Fruit fly (Drosophila melanogaster) whole organism, embryonic: Measurements from ENCODE around the gene CG17111.

ENCODE experiments used
- Adf1 ChIP-seq: fragments of 200-800 bp; sonication (Bioruptor generic); IDR thresholded peaks from 2 replicates; pipeline ENCODE4 v1.3.6; 2022; ENCODE audit warnings: missing biosample characterization, missing genetic modification characterization
- CG10654 ChIP-seq: fragments of 200-800 bp; sonication (Bioruptor generic); optimal IDR thresholded peaks from 2 replicates; lab custom pipeline; 2016; ENCODE audit warnings: missing biosample characterization, missing genetic modification characterization
- CG12299 ChIP-seq: fragments of 200-800 bp; sonication (Bioruptor generic); optimal IDR thresholded peaks from 2 replicates; lab custom pipeline; 2018; ENCODE audit warnings: missing biosample characterization, mild to moderate bottlenecking, missing genetic modification characterization
- CG13775 ChIP-seq: fragments of 200-800 bp; sonication (Bioruptor generic); optimal IDR thresholded peaks from 3 replicates; lab custom pipeline; 2017; ENCODE audit warnings: missing biosample characterization, mild to moderate bottlenecking, missing genetic modification characterization
- CG14441 ChIP-seq: fragments of 200-800 bp; sonication (Bioruptor generic); IDR thresholded peaks from 2 replicates; pipeline ENCODE4 v1.3.6; 2022; ENCODE audit warnings: missing biosample characterization, missing genetic modification characterization
- CG17912 ChIP-seq: fragments of 200-800 bp; sonication (Bioruptor generic); optimal IDR thresholded peaks from 2 replicates; lab custom pipeline; 2018; ENCODE audit warnings: missing biosample characterization, mild to moderate bottlenecking, missing genetic modification characterization
- CG18011 ChIP-seq: fragments of 200-800 bp; sonication (Bioruptor generic); optimal IDR thresholded peaks from 2 replicates; lab custom pipeline; 2017; ENCODE audit warnings: missing biosample characterization, missing genetic modification characterization, mild to moderate bottlenecking, moderate library complexity, missing genotype
- CG18476 ChIP-seq: fragments of 200-800 bp; sonication (Bioruptor generic); optimal IDR thresholded peaks from 2 replicates; lab custom pipeline; 2016; ENCODE audit warnings: missing biosample characterization, mild to moderate bottlenecking, missing genetic modification characterization
- CG2120 ChIP-seq: fragments of 200-800 bp; sonication (Bioruptor generic); optimal IDR thresholded peaks from 3 replicates; lab custom pipeline; 2016; ENCODE audit warnings: missing biosample characterization, missing genetic modification characterization
- CG2199 ChIP-seq: fragments of 200-800 bp; sonication (Bioruptor generic); IDR thresholded peaks from 3 replicates; pipeline ENCODE4 v1.3.6; 2022; ENCODE audit warnings: missing biosample characterization, missing genetic modification characterization
- CG2678 ChIP-seq: fragments of 200-800 bp; sonication (Bioruptor generic); optimal IDR thresholded peaks from 3 replicates; lab custom pipeline; 2019; ENCODE audit warnings: missing biosample characterization, mild to moderate bottlenecking, missing genetic modification characterization, moderate library complexity
- CG30020 ChIP-seq: fragments of 200-800 bp; optimal IDR thresholded peaks from 2 replicates; lab custom pipeline; 2019; ENCODE audit warnings: missing biosample characterization, mild to moderate bottlenecking, missing genetic modification characterization, moderate library complexity
- CG30431 ChIP-seq: fragments of 200-800 bp; sonication (Bioruptor generic); optimal IDR thresholded peaks from 2 replicates; lab custom pipeline; 2017; ENCODE audit warnings: missing biosample characterization, missing genetic modification characterization
- CG34224 ChIP-seq: fragments of 200-800 bp; sonication (Bioruptor generic); IDR thresholded peaks from 3 replicates; pipeline ENCODE4 v1.3.6; 2022; ENCODE audit warnings: missing biosample characterization, missing genetic modification characterization; ENCODE audit not compliant: partially characterized antibody
- CG6175 ChIP-seq: fragments of 200-800 bp; sonication (Bioruptor generic); IDR thresholded peaks from 3 replicates; pipeline ENCODE4 v1.3.6; 2022; ENCODE audit warnings: missing biosample characterization, missing genetic modification characterization
- CG6791 ChIP-seq: fragments of 200-800 bp; sonication (Bioruptor generic); IDR thresholded peaks from 3 replicates; pipeline ENCODE4 v1.3.6; 2022; ENCODE audit warnings: missing biosample characterization, missing genetic modification characterization; ENCODE audit not compliant: partially characterized antibody
- CG8388 ChIP-seq: fragments of 200-800 bp; sonication (Bioruptor generic); optimal IDR thresholded peaks from 2 replicates; lab custom pipeline; 2019; ENCODE audit warnings: missing biosample characterization, mild to moderate bottlenecking, missing genetic modification characterization, moderate library complexity
- CkIIα-i1 ChIP-seq: fragments of 200-800 bp; sonication (Bioruptor generic); IDR thresholded peaks from 2 replicates; pipeline ENCODE4 v1.3.6; 2022; ENCODE audit warnings: missing biosample characterization, missing genetic modification characterization
- E2f2 ChIP-seq: fragments of 200-800 bp; sonication (Bioruptor generic); IDR thresholded peaks from 2 replicates; pipeline ENCODE4 v1.3.6; 2022; ENCODE audit warnings: missing biosample characterization, missing genetic modification characterization
- Fer1 ChIP-seq: fragments of 200-800 bp; sonication (Bioruptor generic); optimal IDR thresholded peaks from 2 replicates; lab custom pipeline; 2017; ENCODE audit warnings: missing biosample characterization, mild to moderate bottlenecking, missing genetic modification characterization
- HLH54F ChIP-seq: fragments of 200-800 bp; sonication (Bioruptor generic); optimal IDR thresholded peaks from 3 replicates; lab custom pipeline; 2016; ENCODE audit warnings: missing biosample characterization, missing genetic modification characterization
- Hr3 ChIP-seq: fragments of 200-800 bp; sonication (Bioruptor generic); optimal IDR thresholded peaks from 3 replicates; lab custom pipeline; 2016; ENCODE audit warnings: missing biosample characterization, missing genetic modification characterization
- Jarid2 ChIP-seq: fragments of 200-800 bp; sonication (Bioruptor generic); optimal IDR thresholded peaks from 3 replicates; lab custom pipeline; 2017; ENCODE audit warnings: mild to moderate bottlenecking, missing biosample characterization, missing genetic modification reagents, missing genetic modification characterization
- Lpt ChIP-seq: fragments of >200 bp; optimal IDR thresholded peaks from 2 replicates; lab custom pipeline; 2018; ENCODE audit warnings: missing biosample characterization, missing genetic modification characterization
- Med ChIP-seq: fragments of 200-800 bp; sonication (Bioruptor generic); peaks from one replicate; lab custom pipeline; 2016; ENCODE audit warnings: missing biosample characterization, missing genetic modification characterization, mild to moderate bottlenecking, inconsistent platforms, moderate library complexity
- Pdp1 ChIP-seq, 2 experiments: fragments of 200-800 bp; sonication (Bioruptor generic); optimal IDR thresholded peaks; 3 replicates each; lab custom pipeline; 2016; ENCODE audit warnings: missing biosample characterization in 2 of 2, missing genetic modification characterization in 2 of 2, mild to moderate bottlenecking in 1 of 2, moderate library complexity in 1 of 2
- Ptx1 ChIP-seq: fragments of 200-800 bp; sonication (Bioruptor generic); IDR thresholded peaks from 2 replicates; pipeline ENCODE4 v1.3.6; 2022; ENCODE audit warnings: missing biosample characterization, missing genetic modification characterization
- Rfx ChIP-seq: fragments of 200-800 bp; sonication (Bioruptor generic); IDR thresholded peaks from 2 replicates; pipeline ENCODE4 v1.3.6; 2022; ENCODE audit warnings: missing biosample characterization, missing genetic modification characterization
- bsh ChIP-seq, 2 experiments: fragments of 200-800 bp; sonication (Bioruptor generic); optimal IDR thresholded peaks; 2 replicates each; lab custom pipeline; 2017 to 2018; ENCODE audit warnings: mild to moderate bottlenecking in 2 of 2, missing biosample characterization in 2 of 2, missing genetic modification characterization in 2 of 2, moderate library complexity in 1 of 2
- cas ChIP-seq: fragments of 200-800 bp; sonication (Bioruptor generic); IDR thresholded peaks from 2 replicates; pipeline ENCODE4 v1.3.6; 2022; ENCODE audit warnings: missing biosample characterization, missing genetic modification characterization
- chinmo ChIP-seq: fragments of 200-800 bp; sonication (Bioruptor generic); IDR thresholded peaks from 4 replicates; pipeline ENCODE4 v1.3.6; 2022; ENCODE audit warnings: missing biosample characterization, missing genetic modification characterization; ENCODE audit not compliant: partially characterized antibody
- crp ChIP-seq, 2 experiments: fragments of 200-800 bp; sonication (Bioruptor generic); optimal IDR thresholded peaks; 2 replicates in 1 of 2; 3 replicates in 1 of 2; lab custom pipeline; 2017; ENCODE audit warnings: missing biosample characterization in 2 of 2, missing genetic modification characterization in 2 of 2, mild to moderate bottlenecking in 1 of 2, moderate library complexity in 1 of 2
- gsb-n ChIP-seq: fragments of 200-800 bp; sonication (Bioruptor generic); optimal IDR thresholded peaks from 3 replicates; lab custom pipeline; 2018; ENCODE audit warnings: missing biosample characterization, mild to moderate bottlenecking, missing genetic modification characterization
- gt ChIP-seq: fragments of 200-800 bp; sonication (Bioruptor generic); IDR thresholded peaks from 2 replicates; pipeline ENCODE4 v1.3.6; 2022; ENCODE audit warnings: missing biosample characterization, missing genetic modification characterization
- ham ChIP-seq: fragments of 200-800 bp; sonication (Bioruptor generic); IDR thresholded peaks from 2 replicates; pipeline ENCODE4 v1.3.6; 2022; ENCODE audit warnings: missing biosample characterization, missing genetic modification characterization
- hb ChIP-seq: fragments of 200-800 bp; sonication (Bioruptor generic); IDR thresholded peaks from 3 replicates; pipeline ENCODE4 v1.3.6; 2022; ENCODE audit warnings: missing biosample characterization, missing genetic modification characterization; ENCODE audit not compliant: partially characterized antibody
- inv ChIP-seq: fragments of 200-800 bp; sonication (Bioruptor generic); IDR thresholded peaks from 2 replicates; pipeline ENCODE4 v1.3.6; 2022; ENCODE audit warnings: missing biosample characterization, missing genetic modification characterization; ENCODE audit not compliant: partially characterized antibody
- lmd ChIP-seq: fragments of 200-800 bp; sonication (Bioruptor generic); IDR thresholded peaks from 2 replicates; pipeline ENCODE4 v1.3.6; 2022; ENCODE audit warnings: missing biosample characterization, missing genetic modification characterization
- onecut ChIP-seq: fragments of 200-800 bp; sonication (Bioruptor generic); IDR thresholded peaks from 2 replicates; pipeline ENCODE4 v1.3.6; 2022; ENCODE audit warnings: missing biosample characterization, missing genetic modification characterization
- otp ChIP-seq: fragments of 200-800 bp; sonication (Bioruptor generic); IDR thresholded peaks from 3 replicates; pipeline ENCODE4, ENCODE4 v1.3.6; 2022; ENCODE audit warnings: missing biosample characterization, missing genetic modification characterization
- pan ChIP-seq, 4 experiments: fragments of >200 bp in 3 of 4; fragments of 200-800 bp in 1 of 4; sonication (Bioruptor generic) in 1 of 4; optimal IDR thresholded peaks in 3 of 4; IDR thresholded peaks in 1 of 4; 2 replicates each; pipeline versions ENCODE4 v1.3.6 to Lab custom; 2017 to 2022; ENCODE audit warnings: missing biosample characterization in 2 of 4, missing genetic modification characterization in 2 of 4, mixed read lengths in 1 of 4
- pfk ChIP-seq: fragments of 200-800 bp; sonication (Bioruptor generic); optimal IDR thresholded peaks from 2 replicates; lab custom pipeline; 2018; ENCODE audit warnings: missing biosample characterization, mild to moderate bottlenecking, missing genetic modification characterization, moderate library complexity
- sd ChIP-seq: fragments of 200-800 bp; sonication (Bioruptor generic); optimal IDR thresholded peaks from 3 replicates; lab custom pipeline; 2018; ENCODE audit warnings: missing biosample characterization, mild to moderate bottlenecking, missing genetic modification characterization, moderate library complexity
- shn ChIP-seq: fragments of 200-800 bp; sonication (Bioruptor generic); optimal IDR thresholded peaks from 3 replicates; lab custom pipeline; 2016; ENCODE audit warnings: missing biosample characterization, missing genetic modification characterization
- sna ChIP-seq: fragments of 200-800 bp; sonication (Bioruptor generic); IDR thresholded peaks from 2 replicates; pipeline ENCODE4 v1.3.6; 2022; ENCODE audit warnings: missing biosample characterization, missing genetic modification characterization; ENCODE audit not compliant: partially characterized antibody
- vvl ChIP-seq: fragments of 200-800 bp; sonication (Bioruptor generic); IDR thresholded peaks from 2 replicates; pipeline ENCODE4 v1.3.6; 2022; ENCODE audit warnings: missing biosample characterization, missing genetic modification characterization

CG17111 gene

DNA sequence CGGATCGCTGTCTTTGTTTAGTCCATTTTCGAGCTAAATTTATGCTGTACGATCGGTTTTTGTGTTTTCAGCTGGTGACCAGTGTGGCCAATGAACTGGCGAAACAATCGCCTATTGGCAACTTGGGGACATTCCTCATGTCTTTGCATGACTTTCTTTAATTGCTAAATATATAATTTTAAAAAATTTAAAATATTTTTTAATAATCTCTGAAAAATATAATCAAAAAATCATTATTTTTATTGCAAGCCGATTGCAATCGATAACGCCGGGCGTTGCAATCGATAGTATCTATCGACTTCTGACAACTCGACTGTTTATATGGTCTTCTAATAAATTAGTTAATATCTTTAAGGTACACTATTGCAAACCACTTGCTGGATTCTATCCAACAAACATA, 5.8 kb downstream of the CG17111 start, which contains the start of the genes sav and Ublcp1 (continued):
- TF ChIP-seq CG2678 (tag; lab: Kevin White, UChicago), result peak; percentile 30
- TF ChIP-seq pan (optimal IDR thresholded peaks at IDR 0.05; lab: Kevin White, UChicago), result no peak
- TF ChIP-seq pan (GFP tag; optimal IDR thresholded peaks at IDR 0.05 in 1 of 2, IDR thresholded peaks at IDR 0.05 in 1 of 2), result no peak
- TF ChIP-seq inv (GFP tag; lab: Robert Waterston, UW), result peak; percentile 84
- TF ChIP-seq CG13775, result peak; percentile 40

DNA sequence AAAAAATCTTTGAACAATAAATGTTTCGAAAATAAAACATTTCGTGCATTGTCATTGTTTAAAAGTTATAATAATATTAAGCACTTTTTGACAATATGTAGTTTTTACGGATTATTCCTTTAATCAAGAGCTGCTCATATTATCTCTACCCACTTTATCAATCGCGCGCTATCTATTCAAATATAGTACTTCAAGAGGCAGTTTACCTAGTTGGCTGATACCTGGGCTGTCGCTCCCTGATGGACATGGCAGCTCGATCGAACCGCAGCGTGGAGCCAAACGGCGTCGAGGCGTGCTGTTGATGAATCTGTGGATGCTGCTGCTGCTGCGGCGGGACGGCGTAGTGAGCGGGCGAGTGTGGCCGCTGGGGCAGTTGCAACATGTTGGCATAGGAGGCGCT, 6.9 kb downstream of the CG17111 start:
- TF ChIP-seq HLH54F (GFP tag; lab: Kevin White, UChicago) (no peak), Ptx1 (GFP tag; lab: Robert Waterston, UW) (no peak), gsb-n (tag; lab: Kevin White, UChicago) (no peak), CkIIα-i1 (GFP tag; lab: Robert Waterston, UW) (no peak), CG30020 (tag; lab: Kevin White, UChicago) (no peak), CG14441 (GFP tag; lab: Robert Waterston, UW) (no peak), CG30431 (no peak), crp (GFP tag; optimal IDR thresholded peaks at IDR 0.05; lab: Kevin White, UChicago) (no peak), gt (GFP tag; lab: Robert Waterston, UW) (no peak), CG34224 (GFP tag; lab: Robert Waterston, UW) (no peak), shn (GFP tag; lab: Kevin White, UChicago) (no peak), CG10654 (GFP tag; lab: Kevin White, UChicago) (no peak), CG2120 (no peak), hb (no peak), bsh (GFP tag; optimal IDR thresholded peaks at IDR 0.05; lab: Kevin White, UChicago) (no peak)

DNA sequence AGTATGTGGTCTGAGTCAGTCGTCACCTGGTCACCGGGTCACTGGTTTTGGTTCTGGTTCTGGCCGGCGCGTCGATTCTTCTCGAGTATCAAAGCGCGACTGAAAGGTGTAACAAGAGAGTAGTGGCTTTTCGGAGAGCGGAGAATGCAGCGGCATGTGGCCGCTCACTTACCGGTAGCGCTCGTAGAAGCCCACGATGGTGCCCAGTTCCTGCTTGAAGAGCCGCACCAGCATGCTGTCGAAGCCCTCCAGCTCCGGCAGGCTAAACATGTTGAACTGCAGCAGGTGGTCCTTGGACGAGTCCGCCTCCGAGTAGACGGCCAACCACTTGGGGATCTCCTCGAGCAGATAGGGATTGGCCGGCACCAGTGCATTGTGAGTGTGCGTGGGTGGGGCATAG, 8.2 kb downstream of the CG17111 start, which contains the start of gene Ctns:
TSS of gene Ctns (minus strand) at position 101 of the 400 bp plus-strand sequence.
- TF ChIP-seq CG6791 (GFP tag; lab: Robert Waterston, UW) (no peak), lmd (GFP tag; lab: Robert Waterston, UW) (peak; percentile 15; the same call in 1 of the 2 replicates), E2f2 (GFP tag; lab: Robert Waterston, UW) (no peak), Pdp1 (GFP tag; optimal IDR thresholded peaks at IDR 0.05; lab: Kevin White, UChicago) (no peak)
- TF ChIP-seq, all 482 proteins: peak for 1

dm6 chr3R:23057390-23057789, 9.7 kb downstream of the CG17111 start:
- TF ChIP-seq Adf1 (peak; percentile 93), sna (GFP tag; lab: Robert Waterston, UW) (no peak), Hr3 (GFP tag; lab: Kevin White, UChicago) (no peak), Lpt (no peak), onecut (no peak), ham (no peak), chinmo (no peak), CG17912 (GFP tag; lab: Kevin White, UChicago) (no peak), CG18476 (no peak), CG18011 (GFP tag; lab: Kevin White, UChicago) (no peak), vvl (GFP tag; lab: Robert Waterston, UW) (no peak), sd (tag; lab: Kevin White, UChicago) (peak; percentile 10), CG2199 (GFP tag; lab: Robert Waterston, UW) (no peak), Med (GFP tag; lab: Kevin White, UChicago) (peak; percentile 72), Fer1 (GFP tag; lab: Kevin White, UChicago) (no peak), bsh (GFP tag; optimal IDR thresholded peaks at IDR 0.05; lab: Kevin White, UChicago) (no peak), Rfx (GFP tag; lab: Robert Waterston, UW) (no peak), pfk (GFP tag; lab: Kevin White, UChicago) (peak; percentile 29), CG6175 (GFP tag; lab: Robert Waterston, UW) (no peak), CG12299 (tag; lab: Kevin White, UChicago) (no peak), otp (no peak), CG8388 (GFP tag; lab: Kevin White, UChicago) (no peak), cas (no peak), Jarid2 (GFP tag; lab: Kevin White, UChicago) (peak; percentile 14)
